Fruit fly (Drosophila melanogaster) ovary, adult (tissue): ENCODE measurements around the gene CG31104.

Source experiments
- CG17801 ChIP-seq: fragments of 200-800 bp; optimal IDR thresholded peaks from 2 replicates; lab custom pipeline; 2019; ENCODE audit warnings: missing biosample characterization, mild to moderate bottlenecking, missing genetic modification characterization, moderate library complexity; ENCODE audit not compliant: partially characterized antibody

CG31104 gene

DNA sequence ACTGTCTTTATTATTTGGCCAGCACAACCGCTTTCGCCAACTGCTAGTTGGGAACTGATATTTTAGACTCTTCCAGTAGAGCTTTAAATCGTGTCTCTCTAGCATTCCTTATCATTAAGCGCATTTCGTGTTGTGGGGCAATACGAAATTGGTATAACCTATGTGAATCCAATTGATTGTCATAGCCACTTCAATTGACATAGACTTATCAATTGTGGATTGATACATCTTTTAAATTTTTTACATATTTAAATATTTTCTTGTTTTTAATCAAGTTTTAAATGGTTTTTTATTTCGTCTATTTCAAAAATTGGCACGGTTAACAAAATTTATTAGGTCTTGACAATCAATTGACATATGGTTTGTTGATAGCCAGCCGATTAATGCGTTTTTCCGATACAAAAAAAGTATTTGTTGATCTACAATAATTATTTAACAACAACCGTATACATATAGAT is 14.3 kb downstream of the CG31104 start, which contains the start of gene CG31288:
Gene CG31288 (minus strand): TSS at position 51 of the 458 bp plus-strand sequence.
- TF ChIP-seq CG17801 (GFP tag; lab: Kevin White, UChicago) = no peak

DNA sequence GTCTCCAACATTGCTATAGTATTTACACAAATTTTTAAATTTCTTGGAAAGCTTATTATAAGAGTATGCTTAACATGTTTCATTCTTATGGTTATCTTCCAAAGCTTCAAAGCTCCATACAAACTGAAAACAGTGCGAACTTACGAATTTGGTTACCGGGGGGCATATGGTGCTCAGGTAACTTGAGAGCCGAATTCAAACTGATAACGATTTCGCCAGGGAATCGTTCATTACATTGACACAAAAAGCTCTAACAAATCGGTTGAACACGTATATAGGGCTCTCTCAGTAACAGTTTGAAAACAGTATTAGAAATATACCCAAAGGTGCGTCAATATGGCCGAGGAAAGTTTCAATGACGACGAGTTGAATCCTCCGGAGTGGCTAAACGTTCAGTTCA is 15.3 kb downstream of the CG31104 start, which contains the start of gene CG13659:
Gene CG13659 (plus strand): TSS at position 317 of the 400 bp plus-strand sequence.
- no peak for TF ChIP-seq CG17801 (GFP tag; lab: Kevin White, UChicago)

DNA sequence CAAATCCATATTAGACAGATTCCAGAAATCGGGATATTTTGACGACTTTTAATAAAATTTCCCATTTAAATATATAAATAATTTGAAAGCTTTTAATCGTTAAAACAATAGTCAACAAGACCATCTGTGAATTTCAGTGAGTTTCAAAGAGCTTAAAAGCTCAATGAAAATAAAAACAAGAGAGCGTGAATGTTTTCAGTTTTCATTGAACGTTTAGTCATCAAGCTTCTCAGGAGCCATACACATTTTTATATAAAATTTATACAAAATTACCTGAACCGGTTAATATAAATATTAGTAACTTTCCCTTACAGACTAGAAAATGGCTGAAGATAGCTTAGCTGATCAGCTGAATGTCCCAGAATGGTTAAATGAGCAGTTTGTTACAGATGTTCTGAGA is 17.0 kb downstream of the CG31104 start, which contains the start of gene CG31370:
Gene CG31370 (plus strand): TSS at position 226 of the 400 bp plus-strand sequence.
- TF ChIP-seq CG17801 (GFP tag; lab: Kevin White, UChicago) = no peak

DNA sequence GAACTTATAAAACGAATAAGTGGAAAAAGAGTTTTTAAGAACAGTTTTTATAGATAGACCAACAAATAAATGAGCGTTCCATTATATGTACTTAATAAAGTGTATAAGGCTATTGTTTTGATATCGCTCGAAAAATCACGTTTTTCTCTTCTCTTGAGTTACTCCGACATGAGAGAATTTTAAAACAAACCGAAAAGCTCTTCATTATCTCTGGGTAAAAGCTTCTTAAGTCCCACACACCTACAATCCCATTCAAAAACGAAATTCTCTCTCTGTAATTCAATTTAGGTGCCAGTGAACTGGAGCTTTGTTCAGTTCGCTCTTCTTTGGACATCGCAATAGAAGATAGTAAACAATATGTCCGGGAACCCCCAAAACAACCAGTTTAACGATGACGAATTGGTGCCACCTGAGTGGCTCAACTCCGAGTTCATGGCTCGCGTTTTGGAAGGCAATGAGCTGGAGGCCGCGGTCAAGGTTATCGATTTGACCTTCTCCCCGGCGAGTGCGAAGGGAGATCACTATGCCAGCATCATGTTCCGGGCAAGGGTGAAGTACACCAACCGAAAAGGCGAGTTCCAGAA is 18.7 kb downstream of the CG31104 start, which contains the start of gene CG31436:
Gene CG31436 (plus strand): TSS at position 281 of the 584 bp plus-strand sequence.
- peak; percentile 3 for TF ChIP-seq CG17801 (GFP tag; lab: Kevin White, UChicago)

DNA sequence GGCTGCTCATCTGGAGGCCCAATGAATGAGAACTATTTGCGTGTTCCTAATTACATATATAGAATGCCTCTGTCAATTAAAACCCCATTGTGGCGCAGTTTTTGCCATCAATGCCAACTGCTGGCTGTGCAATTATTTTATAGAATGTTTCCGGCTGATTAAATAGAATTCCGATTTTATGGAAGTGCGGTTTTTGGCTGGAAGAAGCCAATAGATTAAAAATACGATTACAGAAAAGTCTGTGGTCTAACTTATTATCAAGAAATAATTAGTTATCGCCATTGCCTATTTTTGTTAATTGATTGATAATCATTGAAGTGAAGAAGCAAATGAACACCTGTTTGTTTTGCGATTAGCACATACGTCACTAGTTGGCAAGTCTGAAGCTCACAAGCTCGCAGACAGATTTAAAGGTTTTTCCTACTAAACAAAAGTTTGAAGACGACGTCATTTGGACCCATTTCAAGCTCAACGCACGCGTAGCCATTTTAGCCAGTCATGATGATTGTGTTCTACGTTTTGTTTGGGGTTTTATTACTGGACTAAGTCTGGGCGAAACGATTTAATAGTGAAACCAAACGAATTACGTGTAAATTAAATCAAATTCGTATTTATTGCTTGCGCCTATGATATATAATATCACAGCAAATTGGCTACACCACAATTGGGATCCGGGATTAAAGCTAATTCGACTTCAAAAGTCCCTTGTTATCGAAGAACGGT is 20.7 kb downstream of the CG31104 start:
- no peak for TF ChIP-seq CG17801 (GFP tag; lab: Kevin White, UChicago)

DNA sequence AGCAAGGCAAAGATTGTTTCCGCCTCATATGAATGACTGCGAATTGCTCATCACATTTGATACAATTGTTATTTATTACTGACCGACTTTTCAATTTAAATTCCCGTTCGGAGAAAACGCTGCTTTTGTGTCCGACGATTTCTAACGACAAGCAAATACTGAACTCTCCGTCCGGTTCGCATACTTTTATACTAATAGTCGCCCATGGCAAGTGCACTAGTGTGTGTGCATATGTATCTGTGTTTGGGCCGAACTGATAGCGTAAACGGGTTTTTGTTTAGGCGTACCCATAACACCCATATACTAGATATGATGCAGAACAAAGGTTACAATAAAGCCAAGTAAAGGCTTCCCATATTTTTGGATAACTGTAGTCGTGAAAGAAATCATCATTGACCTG is 23.0 kb downstream of the CG31104 start, which contains the start of gene CG10550:
Gene CG10550 (minus strand): TSS at position 164 of the 400 bp plus-strand sequence.
- no peak for TF ChIP-seq CG17801 (GFP tag; lab: Kevin White, UChicago)

DNA sequence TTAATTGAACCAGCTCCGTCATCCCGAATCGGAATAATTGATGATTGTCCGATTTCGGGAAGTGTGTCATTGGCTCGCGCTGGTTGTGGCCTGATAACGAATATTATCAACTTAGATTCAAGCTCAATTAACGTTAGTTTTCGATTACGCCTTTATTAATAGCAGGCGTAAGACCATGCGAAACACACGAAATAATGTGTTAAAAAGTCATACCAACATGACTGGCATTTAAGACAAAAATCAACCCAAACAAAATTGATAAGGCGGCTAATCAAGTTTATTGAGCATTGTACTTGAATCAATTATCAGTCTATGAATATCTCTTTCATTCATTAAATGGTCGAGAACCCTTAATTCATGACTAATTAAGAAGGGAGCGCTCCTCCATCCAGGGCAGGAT is 23.9 kb downstream of the CG31104 start:
- TF ChIP-seq CG17801 (GFP tag; lab: Kevin White, UChicago) = no peak

DNA sequence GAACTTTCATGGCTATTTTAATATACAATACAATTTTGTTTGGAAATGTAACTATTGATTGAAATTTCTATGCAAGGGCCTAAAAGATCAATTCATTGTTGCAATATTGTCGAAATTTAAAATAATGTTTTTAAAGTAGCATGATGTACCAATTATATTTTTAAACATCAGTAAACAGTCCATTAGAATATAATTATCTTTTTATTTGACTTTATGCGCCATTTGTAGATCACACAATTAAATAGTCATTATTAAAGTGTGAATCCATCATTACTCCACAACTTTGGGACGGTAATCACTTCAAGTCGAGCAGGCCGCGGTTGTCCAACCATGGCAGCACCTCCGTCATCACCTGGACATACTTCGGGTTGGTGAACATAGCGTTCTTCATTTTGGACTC is 25.6 kb downstream of the CG31104 start, which contains the start of gene CG31099:
Gene CG31099 (minus strand): TSS at position 101 of the 400 bp plus-strand sequence.
- TF ChIP-seq CG17801 (GFP tag; lab: Kevin White, UChicago) = no peak

DNA sequence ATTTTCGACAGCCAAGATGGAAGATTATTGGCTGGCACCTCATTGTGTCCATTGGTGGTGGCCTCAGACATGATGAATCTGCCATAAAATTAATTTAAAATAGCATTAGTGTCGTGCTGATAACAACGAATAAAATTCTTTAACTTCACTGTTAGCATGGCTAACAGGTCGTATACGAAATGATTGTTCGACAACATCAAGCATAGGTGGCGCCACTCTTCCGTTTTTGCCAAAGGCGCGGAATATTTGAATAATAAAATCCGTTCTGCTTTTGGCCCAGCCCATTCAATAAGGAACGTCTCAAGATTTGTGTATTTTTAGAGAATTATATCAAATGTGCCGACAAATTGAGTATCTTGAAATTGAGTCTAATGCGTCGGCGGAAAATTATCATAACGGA is 27.3 kb downstream of the CG31104 start:
- no peak for TF ChIP-seq CG17801 (GFP tag; lab: Kevin White, UChicago)

DNA sequence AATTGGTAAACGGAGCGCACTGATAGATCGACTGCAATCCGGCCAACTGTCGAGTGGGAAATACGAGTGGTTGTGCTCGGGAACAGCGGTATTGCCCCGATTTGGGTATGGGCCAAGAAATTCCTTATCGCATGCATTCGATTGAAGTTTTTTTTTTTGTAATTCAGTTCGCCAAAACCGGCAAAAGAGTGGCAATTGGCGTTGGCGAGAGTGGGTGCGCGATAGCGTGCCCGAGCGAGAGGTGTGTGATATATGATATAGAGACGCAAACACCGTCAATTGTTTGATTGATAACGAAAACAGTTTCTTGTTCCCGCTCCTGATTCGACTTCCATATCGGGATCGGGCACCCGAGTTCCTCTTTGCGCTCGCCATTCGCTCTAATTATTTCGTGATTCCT is 28.5 kb downstream of the CG31104 start, which contains the start of gene CG31087:
Gene CG31087 (minus strand): TSS at position 63 of the 400 bp plus-strand sequence.
- no peak for TF ChIP-seq CG17801 (GFP tag; lab: Kevin White, UChicago)

DNA sequence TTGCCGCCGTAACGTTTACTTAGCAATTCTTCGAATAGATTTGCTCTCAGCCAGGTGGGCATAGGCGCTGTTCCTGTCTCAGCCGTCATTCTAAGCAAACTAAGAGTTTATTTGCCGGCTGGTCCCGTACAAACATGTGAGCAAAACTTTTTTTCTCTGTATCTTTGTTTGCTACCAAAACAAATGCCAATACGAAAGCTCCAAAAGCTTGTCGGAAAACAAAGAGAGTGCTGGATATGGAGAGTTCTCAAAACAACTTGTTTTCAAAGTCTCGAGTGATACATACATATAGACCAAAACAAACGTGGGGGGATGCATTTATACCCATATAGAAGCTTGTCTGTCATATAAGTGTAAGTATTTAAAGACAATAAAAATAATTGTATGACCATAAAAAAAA is 30.7 kb downstream of the CG31104 start, which contains the start of gene CG10559:
Gene CG10559 (minus strand): TSS at position 101 of the 400 bp plus-strand sequence.
- no peak for TF ChIP-seq CG17801 (GFP tag; lab: Kevin White, UChicago)

DNA sequence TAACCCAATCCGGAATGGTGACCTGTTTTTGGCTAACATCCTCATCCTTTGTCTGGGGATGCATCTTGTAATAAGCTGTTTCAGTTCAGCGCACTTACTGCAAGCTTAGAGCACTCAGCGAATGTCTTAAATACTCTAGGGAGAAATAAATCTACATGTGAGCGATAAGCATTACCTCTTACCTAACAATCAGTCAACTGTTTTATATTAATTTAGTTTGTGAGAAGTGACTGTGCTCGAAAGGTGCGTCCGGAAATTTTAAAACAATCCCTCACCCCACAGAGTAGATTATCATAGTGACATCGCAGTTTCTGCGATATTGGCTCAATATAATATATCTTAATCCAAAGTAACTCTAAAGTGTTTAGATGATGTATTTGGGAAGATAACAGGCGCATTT is 32.7 kb downstream of the CG31104 start, which contains the start of gene CG10553:
Gene CG10553 (minus strand): TSS at position 101 of the 400 bp plus-strand sequence.
- TF ChIP-seq CG17801 (GFP tag; lab: Kevin White, UChicago) = no peak

DNA sequence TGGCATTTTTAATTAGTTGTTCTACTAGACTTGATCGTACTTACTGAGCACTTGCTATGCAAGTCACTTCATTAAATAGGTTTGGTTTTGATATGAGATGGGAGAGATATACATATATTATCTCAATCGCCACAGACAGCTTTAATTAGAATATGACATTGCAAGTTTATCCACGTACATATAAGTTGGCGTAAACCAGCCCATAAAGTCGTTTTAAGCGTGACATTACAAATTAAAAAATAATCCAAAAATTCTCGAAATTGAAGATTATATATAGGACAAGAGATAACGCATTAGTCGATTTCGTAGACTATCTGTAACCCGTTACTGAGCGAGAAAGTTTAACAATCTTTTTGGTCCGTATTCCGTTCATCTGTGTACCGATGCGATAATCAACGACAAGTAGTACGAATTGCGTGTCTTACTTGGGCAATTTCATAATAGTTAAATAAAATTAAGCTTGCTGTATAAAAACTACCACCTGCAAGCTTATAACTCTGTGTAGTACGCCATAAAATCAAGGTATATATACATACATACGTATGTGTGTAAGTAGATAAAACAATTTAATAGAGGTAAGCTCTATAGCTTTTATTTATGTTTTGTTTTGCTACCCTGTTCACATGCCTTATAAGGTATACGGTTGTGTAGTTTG is 34.9 kb downstream of the CG31104 start, which contains the start of gene CG10560:
Gene CG10560 (minus strand): TSS at position 51 of the 655 bp plus-strand sequence.
- no peak for TF ChIP-seq CG17801 (GFP tag; lab: Kevin White, UChicago)

DNA sequence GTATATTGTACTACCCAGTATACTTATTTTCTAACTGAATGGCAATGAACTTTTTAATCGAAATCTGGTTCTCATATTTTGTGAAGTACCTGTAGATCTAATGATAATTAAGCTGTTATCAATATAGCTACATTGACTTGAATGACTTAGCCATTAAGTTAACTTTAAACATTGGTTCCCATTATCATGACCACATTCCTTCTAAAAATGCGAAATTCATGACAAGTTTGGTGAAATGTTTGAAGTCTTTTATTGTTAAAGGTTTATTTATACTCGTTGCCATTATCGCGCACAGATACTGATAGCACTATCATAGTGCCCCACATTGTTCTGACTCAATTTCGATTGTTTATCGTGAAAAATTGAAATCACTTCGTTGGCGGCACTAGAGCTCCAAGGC is 35.6 kb downstream of the CG31104 start:
- no peak for TF ChIP-seq CG17801 (GFP tag; lab: Kevin White, UChicago)

DNA sequence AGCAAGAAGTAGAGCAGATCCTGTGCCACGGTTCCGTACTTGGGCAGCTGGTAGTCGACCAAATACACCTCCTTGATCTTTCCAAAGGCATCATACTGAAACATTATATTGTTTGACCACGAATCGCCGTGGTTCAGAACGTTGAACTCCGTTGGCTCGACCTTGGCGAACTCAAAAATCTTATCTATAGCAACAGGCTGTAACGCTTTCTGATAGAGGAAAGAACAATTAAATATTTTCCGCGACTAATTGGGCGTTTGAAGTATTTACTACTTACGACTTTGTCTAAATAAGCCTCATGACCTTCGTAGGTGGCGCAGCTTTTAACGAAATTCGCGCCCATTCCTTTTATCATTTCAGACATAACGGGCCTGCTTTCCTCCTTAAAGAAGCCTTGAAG is 36.4 kb downstream of the CG31104 start:
- no peak for TF ChIP-seq CG17801 (GFP tag; lab: Kevin White, UChicago)
